Worm (Caenorhabditis elegans) whole organism, mixed stage, embryonic: ENCODE measurements around the gene W09G10.9.

ENCODE experiments used
- drap-1 ChIP-seq: fragments of 200-800 bp; sonication (Bioruptor generic); optimal IDR thresholded peaks from 3 replicates; lab custom pipeline; 2018; ENCODE audit warnings: mild to moderate bottlenecking, missing genetic modification characterization, missing compliant biosample characterization
- elt-1 ChIP-seq: sonication (generic microtip); optimal IDR thresholded peaks from 2 replicates; lab custom pipeline; 2017; ENCODE audit warnings: missing genetic modification characterization, mild to moderate bottlenecking, missing compliant biosample characterization, antibody characterized with exemption, moderate library complexity, borderline replicate concordance; ENCODE audit not compliant: insufficient read depth
- elt-3 ChIP-seq: fragments of 150-350 bp; optimal IDR thresholded peaks from 2 replicates; lab custom pipeline; 2014; ENCODE audit warnings: missing biosample characterization, missing genetic modification characterization
- lsy-2 ChIP-seq: fragments of 150-350 bp; optimal IDR thresholded peaks from 2 replicates; lab custom pipeline; 2014; ENCODE audit warnings: missing biosample characterization, missing genetic modification characterization
- nhr-12 ChIP-seq: fragments of 150-350 bp; optimal IDR thresholded peaks from 2 replicates; lab custom pipeline; 2014; ENCODE audit warnings: missing biosample characterization, missing genetic modification characterization
- nhr-237 ChIP-seq: fragments of 150-350 bp; optimal IDR thresholded peaks from 2 replicates; lab custom pipeline; 2014; ENCODE audit warnings: missing biosample characterization, missing genetic modification characterization
- nhr-76 ChIP-seq: sonication (generic microtip); optimal IDR thresholded peaks from 2 replicates; lab custom pipeline; 2017; ENCODE audit warnings: missing biosample characterization, missing genetic modification characterization
- pha-4 ChIP-seq: fragments of 150-350 bp; optimal IDR thresholded peaks from 2 replicates; lab custom pipeline; 2018; ENCODE audit warnings: missing biosample characterization, missing genetic modification reagents, missing genetic modification characterization
- snpc-4 ChIP-seq: fragments of 150-350 bp; optimal IDR thresholded peaks from 2 replicates; lab custom pipeline; 2014; ENCODE audit warnings: missing biosample characterization, missing genetic modification characterization
- sptf-1 ChIP-seq: sonication (generic microtip); optimal IDR thresholded peaks from 2 replicates; lab custom pipeline; 2017; ENCODE audit warnings: mild to moderate bottlenecking, missing genetic modification characterization, moderate library complexity, missing compliant biosample characterization
- tbx-8 ChIP-seq: fragments of 200-800 bp; sonication (Bioruptor generic); optimal IDR thresholded peaks from 2 replicates; lab custom pipeline; 2018; ENCODE audit warnings: mild to moderate bottlenecking, missing genetic modification characterization, moderate library complexity, missing compliant biosample characterization
- unc-39 ChIP-seq: fragments of 150-350 bp; optimal IDR thresholded peaks from 2 replicates; lab custom pipeline; 2014; ENCODE audit warnings: missing biosample characterization, missing genetic modification characterization
- unc-62 ChIP-seq: fragments of 150-350 bp; optimal IDR thresholded peaks from 2 replicates; lab custom pipeline; 2014; ENCODE audit warnings: missing biosample characterization, missing genetic modification reagents, missing genetic modification characterization
- ztf-11 ChIP-seq: fragments of 150-350 bp; optimal IDR thresholded peaks from 2 replicates; lab custom pipeline; 2014; ENCODE audit warnings: missing biosample characterization, missing genetic modification characterization

DNA sequence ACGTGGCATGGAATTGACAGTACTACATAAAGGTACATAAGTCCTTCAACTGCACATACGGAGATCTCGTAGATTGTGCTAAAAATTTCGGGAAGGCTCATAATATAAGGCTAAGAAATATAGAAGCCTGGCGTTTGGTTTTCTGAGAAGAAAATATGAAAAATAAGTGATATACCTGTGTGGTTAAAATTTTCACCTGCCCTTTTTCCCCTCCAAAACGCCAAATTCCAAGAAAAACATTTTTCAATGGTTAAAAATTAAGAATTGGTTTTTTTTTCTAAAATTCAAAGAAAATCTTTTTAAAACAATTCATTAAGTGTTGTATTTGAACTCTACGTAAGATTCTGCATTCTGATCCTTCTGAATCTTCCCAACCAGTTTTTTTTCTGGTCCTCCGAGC lies 7.0 kb upstream of the W09G10.9 start, which contains the start of gene srz-5:
- TF ChIP-seq ztf-11 (tag; lab: Kevin White, UChicago): no peak
- TF ChIP-seq nhr-237 (tag; lab: Kevin White, UChicago): no peak
- no peak for TF ChIP-seq elt-1 (tag; lab: Kevin White, UChicago)
- TF ChIP-seq nhr-76 (tag; lab: Kevin White, UChicago): no peak
- no peak for TF ChIP-seq pha-4 (tag; lab: Kevin White, UChicago)
- no peak for TF ChIP-seq snpc-4 (tag; lab: Kevin White, UChicago)
- TF ChIP-seq drap-1: no peak
- no peak for TF ChIP-seq unc-39 (tag; lab: Kevin White, UChicago)
- no peak for TF ChIP-seq nhr-12 (tag; lab: Kevin White, UChicago)
- no peak for TF ChIP-seq sptf-1 (tag; lab: Kevin White, UChicago)
- no peak for TF ChIP-seq tbx-8
- no peak for TF ChIP-seq lsy-2 (tag; lab: Kevin White, UChicago)
- no peak for TF ChIP-seq unc-62
- no peak for TF ChIP-seq elt-3 (tag; lab: Kevin White, UChicago)
